Worm (Caenorhabditis elegans) whole organism, mixed stage, embryonic: ENCODE measurements around the gene let-70.

Source experiments
- M03D4.4 ChIP-seq: sonication (generic microtip); optimal IDR thresholded peaks from 2 replicates; lab custom pipeline; 2017; ENCODE audit warnings: mild to moderate bottlenecking, missing genetic modification characterization, missing compliant biosample characterization
- lsy-2 ChIP-seq: fragments of 150-350 bp; optimal IDR thresholded peaks from 2 replicates; lab custom pipeline; 2014; ENCODE audit warnings: missing biosample characterization, missing genetic modification characterization
- nhr-12 ChIP-seq: fragments of 150-350 bp; optimal IDR thresholded peaks from 2 replicates; lab custom pipeline; 2014; ENCODE audit warnings: missing biosample characterization, missing genetic modification characterization
- nhr-28 ChIP-seq: fragments of 150-350 bp; optimal IDR thresholded peaks from 2 replicates; lab custom pipeline; 2014; ENCODE audit warnings: missing biosample characterization, missing genetic modification characterization
- nhr-76 ChIP-seq: sonication (generic microtip); optimal IDR thresholded peaks from 2 replicates; lab custom pipeline; 2017; ENCODE audit warnings: missing biosample characterization, missing genetic modification characterization
- pha-4 ChIP-seq: fragments of 150-350 bp; optimal IDR thresholded peaks from 2 replicates; lab custom pipeline; 2018; ENCODE audit warnings: missing biosample characterization, missing genetic modification reagents, missing genetic modification characterization

DNA sequence TGAATTAATAATTGTTTCAGACTA, 43.8 kb upstream of the let-70 start, which contains the start of gene swsn-4:
- TF ChIP-seq nhr-12 (tag; lab: Kevin White, UChicago) (no peak), nhr-28 (tag; lab: Kevin White, UChicago) (no peak), pha-4 (no peak), nhr-76 (tag; lab: Kevin White, UChicago) (no peak), M03D4.4 (tag; lab: Kevin White, UChicago) (no peak), lsy-2 (tag; lab: Kevin White, UChicago) (no peak)
